Worm (Caenorhabditis elegans) whole organism, mixed stage, embryonic: ENCODE data around the gene clec-36.

Experiments used
- ces-1 ChIP-seq: fragments of 150-350 bp; optimal IDR thresholded peaks from 2 replicates; lab custom pipeline; 2014; ENCODE audit warnings: missing biosample characterization, missing genetic modification reagents, missing genetic modification characterization
- snpc-4 ChIP-seq: fragments of 150-350 bp; optimal IDR thresholded peaks from 2 replicates; lab custom pipeline; 2014; ENCODE audit warnings: missing biosample characterization, missing genetic modification characterization

- TF ChIP-seq ces-1 (GFP tag; lab: Kevin White, UChicago) (no peak), snpc-4 (no peak)
Observed at ce11 chrV:16857977-16858479, 9.6 kb upstream of the clec-36 start, which contains the start of the genes clec-31 and clec-22.
